Worm (Caenorhabditis elegans) whole organism, midembryonic: ENCODE measurements around the gene F38C2.4.

Experiments used
- T22C8.4 ChIP-seq: fragments of 200-800 bp; sonication (Bioruptor generic); IDR thresholded peaks from 2 replicates; pipeline ENCODE4 v1.3.6; 2022; ENCODE audit warnings: missing genetic modification characterization, missing compliant biosample characterization
- cog-1 ChIP-seq: sonication (generic microtip); optimal IDR thresholded peaks from 2 replicates; lab custom pipeline; 2016; ENCODE audit warnings: missing genetic modification characterization, missing compliant biosample characterization
- flt-1 ChIP-seq: fragments of 200-800 bp; sonication (Bioruptor generic); IDR thresholded peaks from 2 replicates; pipeline ENCODE4 v1.3.6; 2022; ENCODE audit warnings: missing genetic modification characterization, missing compliant biosample characterization
- klf-2 ChIP-seq: fragments of 200-800 bp; sonication (Bioruptor generic); conservative IDR thresholded peaks from 2 replicates; pipeline ENCODE4 v1.3.6; 2022; ENCODE audit warnings: missing genetic modification reagents, missing genetic modification characterization, missing compliant biosample characterization
- med-1 ChIP-seq: sonication (generic microtip); optimal IDR thresholded peaks from 2 replicates; lab custom pipeline; 2017; ENCODE audit warnings: missing genetic modification characterization, mild to moderate bottlenecking, missing compliant biosample characterization, antibody characterized with exemption, missing genetic modification reagents; ENCODE audit not compliant: insufficient read depth
- ref-1 ChIP-seq: fragments of 200-800 bp; sonication (Bioruptor generic); conservative IDR thresholded peaks from 2 replicates; pipeline ENCODE4 v1.3.6; 2022; ENCODE audit warnings: missing genetic modification reagents, missing genetic modification characterization, missing compliant biosample characterization
- tab-1 ChIP-seq: fragments of 200-800 bp; sonication (Bioruptor generic); IDR thresholded peaks from 2 replicates; pipeline ENCODE4 v1.3.6; 2022; ENCODE audit warnings: missing genetic modification characterization, missing compliant biosample characterization
- ztf-23 ChIP-seq: fragments of 200-800 bp; sonication (Bioruptor generic); IDR thresholded peaks from 2 replicates; pipeline ENCODE4 v1.3.6; 2022; ENCODE audit warnings: missing genetic modification reagents, missing genetic modification characterization, missing compliant biosample characterization
- ztf-29 ChIP-seq: fragments of 200-800 bp; sonication (Bioruptor generic); IDR thresholded peaks from 2 replicates; pipeline ENCODE4 v1.3.6; 2022; ENCODE audit warnings: missing genetic modification reagents, missing genetic modification characterization, missing compliant biosample characterization

F38C2.4 gene

DNA sequence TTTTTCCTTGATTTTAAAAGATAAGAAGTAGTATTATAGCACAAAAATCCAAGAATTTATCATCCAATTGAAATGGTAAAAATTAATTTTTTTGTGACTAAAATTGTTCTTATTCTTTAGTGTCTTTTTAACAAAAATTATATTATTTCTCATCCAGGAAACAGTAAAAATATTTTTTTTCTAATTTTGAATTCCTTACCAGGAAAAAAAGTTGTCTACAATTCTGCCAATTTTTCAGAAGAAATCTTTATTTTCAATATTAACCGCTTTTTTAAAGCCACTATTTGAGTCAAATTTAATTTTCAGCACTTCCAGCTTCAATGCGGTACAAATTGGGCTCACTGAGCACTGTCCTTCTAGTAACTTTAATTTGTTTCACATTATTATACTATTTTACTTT is at the start of gene F38C2.4:
Gene F38C2.4 (plus strand): TSS at position 301 of the 400 bp plus-strand sequence.
- TF ChIP-seq T22C8.4 (GFP tag; lab: Robert Waterston, UW) (no peak), tab-1 (no peak), ztf-23 (GFP tag; lab: Robert Waterston, UW) (no peak), ref-1 (GFP tag; lab: Robert Waterston, UW) (no peak), flt-1 (no peak), klf-2 (GFP tag; lab: Robert Waterston, UW) (no peak), ztf-29 (GFP tag; lab: Robert Waterston, UW) (no peak), med-1 (GFP tag; lab: Kevin White, UChicago) (no peak), cog-1 (tag; lab: Kevin White, UChicago) (no peak)

DNA sequence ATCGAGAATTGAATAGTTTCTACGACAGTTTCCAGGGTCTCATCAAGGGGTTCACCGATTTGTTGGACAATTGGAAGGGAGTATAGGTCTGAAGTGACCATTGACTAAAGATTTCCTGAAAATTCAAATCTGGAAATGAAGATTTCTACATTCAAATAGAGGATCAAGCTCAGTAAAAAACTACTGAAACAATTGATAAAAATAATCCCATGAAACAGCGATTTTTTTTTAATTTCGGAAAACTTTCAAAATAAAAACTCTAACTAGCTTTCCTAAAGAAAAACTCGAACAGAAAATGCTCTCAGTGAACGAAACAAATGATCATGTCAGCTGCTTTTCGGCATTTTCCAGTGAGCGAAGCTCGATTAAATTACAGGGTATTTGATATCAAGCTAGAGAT is 49.5 kb upstream of the F38C2.4 start, which contains the start of gene srv-11:
Gene srv-11 (minus strand): TSS at position 101 of the 400 bp plus-strand sequence.
- no peak for TF ChIP-seq klf-2 (GFP tag; lab: Robert Waterston, UW)
- TF ChIP-seq T22C8.4 (GFP tag; lab: Robert Waterston, UW): no peak
- no peak for TF ChIP-seq flt-1
- TF ChIP-seq ref-1 (GFP tag; lab: Robert Waterston, UW): no peak
- TF ChIP-seq med-1 (GFP tag; lab: Kevin White, UChicago): no peak
- no peak for TF ChIP-seq cog-1 (tag; lab: Kevin White, UChicago)
- TF ChIP-seq tab-1: no peak
- TF ChIP-seq ztf-29 (GFP tag; lab: Robert Waterston, UW): no peak
- no peak for TF ChIP-seq ztf-23 (GFP tag; lab: Robert Waterston, UW)

DNA sequence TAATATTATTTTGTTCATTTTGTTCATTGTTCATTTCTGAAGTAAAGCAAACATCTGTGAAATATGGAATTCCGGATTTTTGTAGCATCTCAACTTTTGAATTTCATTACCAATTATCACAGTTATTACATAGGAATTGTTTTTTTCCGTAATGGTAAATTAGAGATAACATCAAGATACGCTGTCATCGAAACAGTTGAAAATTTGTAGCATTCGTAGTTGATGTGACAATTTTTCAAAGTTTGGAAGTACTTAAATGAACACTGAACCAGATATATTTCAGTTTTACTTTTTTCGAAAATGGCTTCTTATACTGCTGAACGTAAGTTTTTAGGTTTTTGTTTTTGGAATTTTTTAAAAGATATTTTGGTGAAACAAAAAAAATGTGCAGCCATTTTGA is 45.3 kb upstream of the F38C2.4 start, which contains the start of gene H25K10.4:
Gene H25K10.4 (plus strand): TSS at position 301 of the 400 bp plus-strand sequence.
- TF ChIP-seq ref-1 (GFP tag; lab: Robert Waterston, UW): no peak
- TF ChIP-seq klf-2 (GFP tag; lab: Robert Waterston, UW): no peak
- no peak for TF ChIP-seq cog-1 (tag; lab: Kevin White, UChicago)
- no peak for TF ChIP-seq tab-1
- TF ChIP-seq med-1 (GFP tag; lab: Kevin White, UChicago): no peak
- no peak for TF ChIP-seq ztf-23 (GFP tag; lab: Robert Waterston, UW)
- no peak for TF ChIP-seq ztf-29 (GFP tag; lab: Robert Waterston, UW)
- no peak for TF ChIP-seq T22C8.4 (GFP tag; lab: Robert Waterston, UW)
- no peak for TF ChIP-seq flt-1

DNA sequence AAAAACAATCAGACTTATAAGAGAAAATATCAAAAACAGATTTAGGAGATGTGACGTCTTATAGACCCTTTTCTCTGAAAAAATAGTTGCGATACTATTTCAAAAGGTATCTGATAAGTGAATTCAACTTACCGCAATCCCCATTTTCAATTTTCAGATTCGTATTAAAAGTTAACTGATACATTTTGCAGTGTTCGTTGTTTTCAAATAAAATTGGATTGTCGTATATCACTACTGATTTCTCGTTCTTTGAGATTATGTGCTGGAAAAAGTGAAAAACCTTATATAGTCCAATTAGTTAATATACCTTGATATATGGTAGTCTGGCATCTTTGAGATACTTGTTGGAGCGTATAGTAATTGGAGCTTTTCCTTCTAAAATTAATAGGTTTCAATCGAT is 40.6 kb upstream of the F38C2.4 start:
- no peak for TF ChIP-seq med-1 (GFP tag; lab: Kevin White, UChicago)
- TF ChIP-seq ref-1 (GFP tag; lab: Robert Waterston, UW): no peak
- TF ChIP-seq ztf-29 (GFP tag; lab: Robert Waterston, UW): no peak
- no peak for TF ChIP-seq tab-1
- no peak for TF ChIP-seq flt-1
- TF ChIP-seq ztf-23 (GFP tag; lab: Robert Waterston, UW): no peak
- TF ChIP-seq klf-2 (GFP tag; lab: Robert Waterston, UW): no peak

DNA sequence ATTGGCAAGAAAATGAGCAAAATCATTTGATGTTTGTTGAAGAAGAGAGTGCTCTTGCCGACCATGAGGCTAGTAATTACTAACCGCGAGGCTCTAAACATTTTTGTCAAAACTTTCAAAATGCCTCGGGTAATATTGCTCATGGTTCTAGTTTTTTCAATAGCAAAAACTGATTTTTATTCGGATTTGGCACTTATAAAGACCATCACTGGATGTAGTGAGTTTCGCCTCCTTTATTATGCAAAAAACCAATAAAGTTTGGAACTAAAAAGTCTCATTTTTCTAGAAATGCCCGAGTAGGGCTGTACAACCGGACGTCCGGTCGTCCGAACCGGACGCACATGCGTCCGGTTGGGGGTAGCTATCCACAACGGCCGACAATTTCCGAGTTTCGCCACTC is 38.0 kb upstream of the F38C2.4 start, which contains the start of the genes hpa-1 and irld-39:
Gene hpa-1 (minus strand): TSS at position 101 of the 400 bp plus-strand sequence.
Gene irld-39 (plus strand): TSS at position 121 of the 400 bp plus-strand sequence.
- TF ChIP-seq tab-1: no peak
- TF ChIP-seq med-1 (GFP tag; lab: Kevin White, UChicago): no peak
- TF ChIP-seq ztf-23 (GFP tag; lab: Robert Waterston, UW): no peak
- no peak for TF ChIP-seq T22C8.4 (GFP tag; lab: Robert Waterston, UW)
- TF ChIP-seq ref-1 (GFP tag; lab: Robert Waterston, UW): no peak
- TF ChIP-seq cog-1 (tag; lab: Kevin White, UChicago): no peak

DNA sequence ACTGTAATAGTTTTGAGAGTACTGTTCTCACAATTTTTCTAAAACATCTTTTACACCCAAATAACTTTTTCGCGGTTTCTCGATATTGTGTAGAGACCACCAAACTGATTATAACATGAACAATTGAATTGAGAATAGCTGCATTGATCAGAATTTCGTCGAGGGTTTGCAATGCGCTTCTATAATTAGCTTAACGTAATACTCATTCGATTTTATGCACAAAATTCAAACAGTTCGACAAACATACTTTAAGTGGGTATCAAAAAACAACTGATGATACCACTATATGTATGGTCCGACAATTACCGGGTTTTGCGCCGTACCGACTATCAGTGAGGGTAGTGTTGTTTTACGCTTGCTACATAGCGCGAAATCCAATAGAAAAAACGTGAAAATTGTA is 34.2 kb upstream of the F38C2.4 start:
- TF ChIP-seq tab-1 (no peak), klf-2 (GFP tag; lab: Robert Waterston, UW) (no peak), ztf-29 (GFP tag; lab: Robert Waterston, UW) (no peak), ztf-23 (GFP tag; lab: Robert Waterston, UW) (no peak), flt-1 (no peak), ref-1 (GFP tag; lab: Robert Waterston, UW) (no peak), med-1 (GFP tag; lab: Kevin White, UChicago) (no peak), T22C8.4 (GFP tag; lab: Robert Waterston, UW) (no peak), cog-1 (tag; lab: Kevin White, UChicago) (no peak)

DNA sequence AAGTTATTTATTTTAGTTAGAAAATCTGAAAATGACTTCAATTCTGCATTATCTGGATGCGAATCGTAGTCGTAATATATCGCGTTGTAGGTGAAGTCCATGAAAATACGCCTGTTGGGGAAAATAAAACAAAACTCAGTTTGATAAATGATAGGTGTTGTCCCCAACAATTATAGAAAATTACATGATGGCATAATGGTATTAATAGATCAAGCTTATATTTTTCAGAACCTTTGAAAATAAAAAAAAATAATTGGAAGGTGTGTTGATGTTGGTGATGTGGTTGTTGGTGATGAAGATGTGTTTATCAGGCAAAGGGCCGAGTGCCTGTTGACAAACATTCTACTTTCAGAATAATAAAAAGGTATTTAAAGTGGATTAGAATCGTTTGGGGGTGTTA is 32.5 kb upstream of the F38C2.4 start, which contains the start of gene srw-61:
Gene srw-61 (minus strand): TSS at position 101 of the 400 bp plus-strand sequence.
- TF ChIP-seq T22C8.4 (GFP tag; lab: Robert Waterston, UW): no peak
- TF ChIP-seq tab-1: no peak
- no peak for TF ChIP-seq ztf-23 (GFP tag; lab: Robert Waterston, UW)
- TF ChIP-seq med-1 (GFP tag; lab: Kevin White, UChicago): no peak
- no peak for TF ChIP-seq ztf-29 (GFP tag; lab: Robert Waterston, UW)
- TF ChIP-seq ref-1 (GFP tag; lab: Robert Waterston, UW): no peak
- TF ChIP-seq cog-1 (tag; lab: Kevin White, UChicago): no peak
- no peak for TF ChIP-seq klf-2 (GFP tag; lab: Robert Waterston, UW)
- TF ChIP-seq flt-1: no peak

DNA sequence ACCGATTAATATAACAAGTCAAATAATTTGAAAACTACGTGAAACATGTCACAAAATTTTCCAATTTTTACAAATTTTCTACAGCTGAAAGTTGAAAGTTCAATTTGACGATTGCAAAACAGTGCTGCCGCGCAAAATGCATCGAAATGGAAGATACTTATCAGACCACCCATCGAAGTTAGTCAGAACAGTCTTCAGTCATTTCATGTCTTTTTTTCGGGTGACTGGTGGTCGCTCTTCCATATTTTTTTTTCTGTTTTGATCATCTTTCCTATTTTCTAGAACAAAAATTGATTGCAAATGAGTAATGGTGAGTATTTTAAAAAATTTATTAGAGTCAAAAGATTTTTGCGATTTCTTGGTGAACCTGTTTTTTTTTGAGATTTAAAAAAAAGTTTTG is 23.9 kb upstream of the F38C2.4 start, which contains the start of gene F38C2.1:
Gene F38C2.1 (plus strand): TSS at position 301 of the 400 bp plus-strand sequence.
- TF ChIP-seq T22C8.4 (GFP tag; lab: Robert Waterston, UW): no peak

DNA sequence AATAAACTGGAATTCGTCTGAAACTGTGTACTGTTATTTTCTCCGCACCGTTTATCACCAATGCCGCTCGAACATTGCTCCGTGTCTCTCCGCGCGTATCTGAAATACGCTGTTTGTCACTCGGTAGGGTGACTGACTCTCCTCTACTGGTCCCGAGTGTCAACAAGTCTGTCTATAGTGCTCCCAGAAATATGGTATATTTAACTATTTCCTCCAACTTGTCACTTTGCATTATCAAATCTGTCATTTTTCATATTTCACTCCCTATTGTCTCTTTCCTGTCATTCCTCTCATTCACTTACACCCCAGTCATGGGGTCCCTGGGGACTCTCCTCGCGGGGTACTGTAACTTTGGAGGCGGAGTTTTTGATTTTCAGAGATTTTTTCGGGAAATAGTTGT is 16.6 kb upstream of the F38C2.4 start, which contains the start of gene hlh-17:
Gene hlh-17 (plus strand): TSS at position 301 of the 400 bp plus-strand sequence.
- TF ChIP-seq tab-1 (no peak), flt-1 (no peak), ztf-29 (GFP tag; lab: Robert Waterston, UW) (no peak), ref-1 (GFP tag; lab: Robert Waterston, UW) (no peak), ztf-23 (GFP tag; lab: Robert Waterston, UW) (no peak), med-1 (GFP tag; lab: Kevin White, UChicago) (no peak), cog-1 (tag; lab: Kevin White, UChicago) (no peak), T22C8.4 (GFP tag; lab: Robert Waterston, UW) (no peak), klf-2 (GFP tag; lab: Robert Waterston, UW) (no peak)
